Worm (Caenorhabditis elegans) whole organism, late embryonic: ENCODE results near the gene K05F6.10.

ENCODE experiments used
- K02D7.2 ChIP-seq: sonication (generic microtip); optimal IDR thresholded peaks from 2 replicates; lab custom pipeline; 2017; ENCODE audit warnings: mild to moderate bottlenecking, missing genetic modification characterization, missing compliant biosample characterization
- Y22D7AL.16 ChIP-seq: sonication (generic microtip); optimal IDR thresholded peaks from 2 replicates; lab custom pipeline; 2016; ENCODE audit warnings: missing genetic modification characterization, missing compliant biosample characterization
- ama-1 ChIP-seq: fragments of 150-350 bp; optimal IDR thresholded peaks from 2 replicates; lab custom pipeline; 2014
- ceh-14 ChIP-seq: sonication (generic microtip); optimal IDR thresholded peaks from 2 replicates; lab custom pipeline; 2016; ENCODE audit warnings: missing genotype, missing genetic modification characterization, missing compliant biosample characterization
- ceh-18 ChIP-seq: sonication (generic microtip); optimal IDR thresholded peaks from 2 replicates; lab custom pipeline; 2016; ENCODE audit warnings: missing genetic modification characterization, missing compliant biosample characterization
- ceh-19 ChIP-seq: fragments of 200-800 bp; sonication (Bioruptor generic); optimal IDR thresholded peaks from 2 replicates; lab custom pipeline; 2018; ENCODE audit warnings: mild to moderate bottlenecking, missing genetic modification characterization, missing compliant biosample characterization
- ceh-2 ChIP-seq: sonication (generic microtip); optimal IDR thresholded peaks from 2 replicates; lab custom pipeline; 2016; ENCODE audit warnings: missing genotype, missing genetic modification characterization, missing compliant biosample characterization
- ceh-22 ChIP-seq: sonication (generic microtip); optimal IDR thresholded peaks from 2 replicates; lab custom pipeline; 2017; ENCODE audit warnings: missing biosample characterization, missing genetic modification characterization
- ceh-24 ChIP-seq: sonication (generic microtip); optimal IDR thresholded peaks from 2 replicates; lab custom pipeline; 2016; ENCODE audit warnings: mild to moderate bottlenecking, missing genetic modification characterization, missing compliant biosample characterization
- ceh-30 ChIP-seq: fragments of 150-350 bp; optimal IDR thresholded peaks from 2 replicates; lab custom pipeline; 2014; ENCODE audit warnings: missing biosample characterization, missing genetic modification characterization
- ceh-31 ChIP-seq: sonication (generic microtip); optimal IDR thresholded peaks from 2 replicates; lab custom pipeline; 2016; ENCODE audit warnings: missing genetic modification characterization, missing compliant biosample characterization
- ceh-34 ChIP-seq: sonication (generic microtip); optimal IDR thresholded peaks from 2 replicates; lab custom pipeline; 2016; ENCODE audit warnings: mild to moderate bottlenecking, missing genetic modification characterization, missing compliant biosample characterization
- ceh-9 ChIP-seq: sonication (generic microtip); optimal IDR thresholded peaks from 2 replicates; lab custom pipeline; 2016; ENCODE audit warnings: mild to moderate bottlenecking, missing genetic modification characterization, inconsistent platforms, missing compliant biosample characterization
- che-1 ChIP-seq: sonication (generic microtip); optimal IDR thresholded peaks from 2 replicates; lab custom pipeline; 2016; ENCODE audit warnings: mild to moderate bottlenecking, missing genetic modification characterization, missing compliant biosample characterization
- dve-1 ChIP-seq: sonication (generic microtip); optimal IDR thresholded peaks from 2 replicates; lab custom pipeline; 2017; ENCODE audit warnings: antibody characterized with exemption, mild to moderate bottlenecking, missing genetic modification characterization, missing compliant biosample characterization
- elt-2 ChIP-seq: sonication (generic microtip); optimal IDR thresholded peaks from 2 replicates; lab custom pipeline; 2016; ENCODE audit warnings: missing genetic modification reagents, missing genetic modification characterization, missing compliant biosample characterization
- ets-4 ChIP-seq: sonication (generic microtip); optimal IDR thresholded peaks from 2 replicates; lab custom pipeline; 2016; ENCODE audit warnings: missing genetic modification characterization, missing compliant biosample characterization
- eyg-1 ChIP-seq: sonication (generic microtip); optimal IDR thresholded peaks from 2 replicates; lab custom pipeline; 2016; ENCODE audit warnings: missing genotype, missing genetic modification characterization, missing compliant biosample characterization
- fax-1 ChIP-seq: sonication (generic microtip); optimal IDR thresholded peaks from 2 replicates; lab custom pipeline; 2016; ENCODE audit warnings: missing genotype, missing genetic modification characterization, missing compliant biosample characterization
- fkh-10 ChIP-seq: fragments of 150-350 bp; optimal IDR thresholded peaks from 2 replicates; lab custom pipeline; 2014; ENCODE audit warnings: missing biosample characterization, missing genetic modification reagents, missing genetic modification characterization
- hlh-13 ChIP-seq: fragments of 200-800 bp; sonication (Bioruptor generic); optimal IDR thresholded peaks from 2 replicates; lab custom pipeline; 2018; ENCODE audit warnings: mild to moderate bottlenecking, missing genetic modification characterization, missing compliant biosample characterization
- hlh-15 ChIP-seq: sonication (generic microtip); optimal IDR thresholded peaks from 2 replicates; lab custom pipeline; 2016; ENCODE audit warnings: missing genetic modification characterization, missing compliant biosample characterization
- hlh-6 ChIP-seq: sonication (generic microtip); optimal IDR thresholded peaks from 2 replicates; lab custom pipeline; 2016; ENCODE audit warnings: missing genotype, missing genetic modification characterization, missing compliant biosample characterization
- hlh-8 ChIP-seq: sonication (generic microtip); optimal IDR thresholded peaks from 2 replicates; lab custom pipeline; 2016; ENCODE audit warnings: missing genotype, missing genetic modification characterization, missing compliant biosample characterization
- madf-2 ChIP-seq: sonication (generic microtip); optimal IDR thresholded peaks from 2 replicates; lab custom pipeline; 2017; ENCODE audit warnings: missing genetic modification characterization, missing compliant biosample characterization
- mec-3 ChIP-seq: sonication (generic microtip); optimal IDR thresholded peaks from 2 replicates; lab custom pipeline; 2016; ENCODE audit warnings: borderline replicate concordance, missing genetic modification characterization, missing compliant biosample characterization
- nfya-1 ChIP-seq: sonication (generic microtip); optimal IDR thresholded peaks from 2 replicates; lab custom pipeline; 2017; ENCODE audit warnings: missing genetic modification characterization, mild to moderate bottlenecking, missing compliant biosample characterization, antibody characterized with exemption, moderate library complexity
- nhr-11 ChIP-seq: fragments of 150-350 bp; optimal IDR thresholded peaks from 2 replicates; lab custom pipeline; 2014; ENCODE audit warnings: missing biosample characterization, missing genetic modification characterization
- npax-4 ChIP-seq: sonication (generic microtip); optimal IDR thresholded peaks from 2 replicates; lab custom pipeline; 2016; ENCODE audit warnings: missing genetic modification characterization, missing compliant biosample characterization
- pat-9 ChIP-seq: fragments of 200-800 bp; sonication (Bioruptor generic); optimal IDR thresholded peaks from 2 replicates; lab custom pipeline; 2018; ENCODE audit warnings: mild to moderate bottlenecking, missing genetic modification characterization, moderate library complexity, missing compliant biosample characterization
- pha-4 ChIP-seq: fragments of 150-350 bp; optimal IDR thresholded peaks from 2 replicates; lab custom pipeline; 2018; ENCODE audit warnings: missing biosample characterization, missing genetic modification reagents, missing genetic modification characterization
- pros-1 ChIP-seq: fragments of 150-350 bp; optimal IDR thresholded peaks from 2 replicates; lab custom pipeline; 2014; ENCODE audit warnings: missing biosample characterization, missing genetic modification reagents, missing genetic modification characterization
- ref-2 ChIP-seq: sonication (generic microtip); optimal IDR thresholded peaks from 2 replicates; lab custom pipeline; 2016; ENCODE audit warnings: missing genetic modification characterization, missing compliant biosample characterization
- sox-4 ChIP-seq: sonication (generic microtip); optimal IDR thresholded peaks from 2 replicates; lab custom pipeline; 2017; ENCODE audit warnings: mild to moderate bottlenecking, missing genetic modification characterization, inconsistent platforms, missing compliant biosample characterization
- tbx-2 ChIP-seq: sonication (generic microtip); optimal IDR thresholded peaks from 2 replicates; lab custom pipeline; 2016; ENCODE audit warnings: missing genetic modification characterization, missing compliant biosample characterization
- unc-55 ChIP-seq: sonication (generic microtip); optimal IDR thresholded peaks from 2 replicates; lab custom pipeline; 2017; ENCODE audit warnings: missing biosample characterization, missing genetic modification reagents, missing genetic modification characterization
- unc-86 ChIP-seq: sonication (generic microtip); optimal IDR thresholded peaks from 2 replicates; lab custom pipeline; 2016; ENCODE audit warnings: missing genetic modification characterization, missing compliant biosample characterization
- zip-5 ChIP-seq: sonication (generic microtip); optimal IDR thresholded peaks from 2 replicates; lab custom pipeline; 2016; ENCODE audit warnings: missing genetic modification characterization, missing compliant biosample characterization
- ztf-16 ChIP-seq: sonication (generic microtip); optimal IDR thresholded peaks from 2 replicates; lab custom pipeline; 2017; ENCODE audit warnings: missing genetic modification characterization, missing compliant biosample characterization

K05F6.10 gene

ce11 chrII:1589845-1590244 is 13.9 kb upstream of the K05F6.10 start, which contains the start of gene T07H3.7:
Gene T07H3.7, minus strand, starts transcription at chrII:1589945.
- TF ChIP-seq nfya-1 (tag; lab: Kevin White, UChicago) = no peak
- no peak for TF ChIP-seq Y22D7AL.16 (tag; lab: Kevin White, UChicago)
- TF ChIP-seq ceh-9 (tag; lab: Kevin White, UChicago) = no peak
- no peak for TF ChIP-seq ceh-34
- TF ChIP-seq npax-4 = no peak
- no peak for TF ChIP-seq K02D7.2 (tag; lab: Kevin White, UChicago)
- no peak for TF ChIP-seq pros-1 (tag; lab: Kevin White, UChicago)
- no peak for TF ChIP-seq hlh-8 (tag; lab: Kevin White, UChicago)

DNA sequence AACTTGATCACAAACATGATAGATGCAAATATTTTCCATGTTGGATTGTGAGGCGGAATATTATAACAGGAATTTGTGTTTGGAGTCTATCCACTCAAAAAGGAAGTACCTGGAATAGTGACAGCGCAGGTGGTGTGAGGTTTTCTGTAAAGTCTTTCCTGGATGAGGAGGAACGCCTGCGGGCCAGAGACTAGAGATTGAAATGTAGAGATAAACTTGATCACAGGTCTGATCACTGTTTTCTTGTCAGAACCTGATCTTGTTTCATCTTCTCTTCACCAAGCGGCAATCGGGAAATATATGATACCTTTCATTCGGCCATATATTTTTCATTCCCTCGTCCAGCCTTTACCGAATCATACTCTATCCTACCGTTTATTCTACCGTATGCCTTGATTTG is 10.4 kb upstream of the K05F6.10 start, which contains the start of gene T07H3.8:
Gene T07H3.8 (plus strand): TSS at position 301 of the 400 bp plus-strand sequence.
- TF ChIP-seq hlh-13 (GFP tag; lab: Kevin White, UChicago) (no peak), tbx-2 (tag; lab: Kevin White, UChicago) (no peak), ceh-30 (no peak), zip-5 (no peak), pros-1 (tag; lab: Kevin White, UChicago) (no peak)

DNA sequence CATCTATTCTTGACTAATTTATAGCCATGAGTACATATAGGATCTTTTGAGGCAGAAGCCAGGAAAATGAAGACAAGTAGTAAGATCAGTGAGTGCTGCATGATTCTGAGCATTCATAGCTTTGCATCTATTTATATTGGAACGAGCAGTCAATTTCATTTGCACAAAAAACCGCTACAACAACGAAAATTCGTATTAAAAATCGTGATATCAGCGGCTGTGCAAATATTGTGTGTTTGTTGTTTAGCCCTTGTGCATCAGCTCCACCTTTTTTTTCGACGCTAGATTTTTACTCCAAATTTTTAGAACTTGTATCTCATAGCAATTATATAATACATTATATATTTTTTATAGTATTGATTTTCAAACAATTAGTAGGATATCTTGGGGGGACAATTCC is 8.2 kb upstream of the K05F6.10 start, which contains the start of gene clec-21:
Gene clec-21 (minus strand): TSS at position 101 of the 400 bp plus-strand sequence.
- no peak for TF ChIP-seq che-1 (tag; lab: Kevin White, UChicago)
- no peak for TF ChIP-seq sox-4
- TF ChIP-seq hlh-13 (GFP tag; lab: Kevin White, UChicago) = no peak
- no peak for TF ChIP-seq ztf-16 (tag; lab: Kevin White, UChicago)
- no peak for TF ChIP-seq ets-4 (tag; lab: Kevin White, UChicago)
- TF ChIP-seq ceh-30 = no peak
- TF ChIP-seq nhr-11 = no peak
- TF ChIP-seq hlh-8 (tag; lab: Kevin White, UChicago) = no peak
- no peak for TF ChIP-seq dve-1 (tag; lab: Kevin White, UChicago)
- TF ChIP-seq ama-1 = no peak
- TF ChIP-seq tbx-2 (tag; lab: Kevin White, UChicago) = no peak
- no peak for TF ChIP-seq ceh-24 (tag; lab: Kevin White, UChicago)
- no peak for TF ChIP-seq unc-55 (GFP tag; lab: Kevin White, UChicago)
- TF ChIP-seq pha-4 = no peak
- no peak for TF ChIP-seq elt-2 (tag; lab: Kevin White, UChicago)
- no peak for TF ChIP-seq eyg-1 (tag; lab: Kevin White, UChicago)
- TF ChIP-seq unc-86 = no peak
- no peak for TF ChIP-seq zip-5
- TF ChIP-seq fax-1 (tag; lab: Kevin White, UChicago) = no peak

DNA sequence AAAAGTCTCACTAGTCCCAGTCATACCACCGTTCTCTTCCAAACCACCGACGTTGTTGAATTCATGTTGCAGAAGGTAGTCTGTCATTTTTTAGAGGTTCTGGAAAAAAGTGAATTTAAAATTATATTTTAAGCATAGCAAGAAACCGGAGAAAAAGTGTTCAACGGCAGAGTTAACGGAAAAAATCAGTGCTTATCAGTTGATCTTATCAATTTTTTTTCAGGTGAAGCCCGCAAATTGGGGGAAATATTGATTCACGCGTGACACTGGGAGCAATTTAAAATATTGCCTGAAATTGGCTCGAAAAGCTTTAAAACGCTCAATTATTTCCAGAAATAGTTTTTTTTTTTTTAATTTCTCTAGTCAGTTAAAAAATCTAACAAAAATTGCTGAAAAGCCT is 4.0 kb upstream of the K05F6.10 start, which contains the start of gene math-38:
Gene math-38 (minus strand): TSS at position 101 of the 400 bp plus-strand sequence.
- TF ChIP-seq mec-3 (tag; lab: Kevin White, UChicago) (no peak), hlh-13 (GFP tag; lab: Kevin White, UChicago) (no peak), che-1 (tag; lab: Kevin White, UChicago) (no peak), ceh-14 (tag; lab: Kevin White, UChicago) (no peak), hlh-15 (tag; lab: Kevin White, UChicago) (no peak), pha-4 (no peak), madf-2 (tag; lab: Kevin White, UChicago) (no peak), hlh-8 (tag; lab: Kevin White, UChicago) (no peak), fkh-10 (GFP tag; lab: Kevin White, UChicago) (no peak), ceh-22 (tag; lab: Kevin White, UChicago) (no peak), ztf-16 (tag; lab: Kevin White, UChicago) (no peak), hlh-6 (no peak), pat-9 (tag; lab: Kevin White, UChicago) (no peak)

DNA sequence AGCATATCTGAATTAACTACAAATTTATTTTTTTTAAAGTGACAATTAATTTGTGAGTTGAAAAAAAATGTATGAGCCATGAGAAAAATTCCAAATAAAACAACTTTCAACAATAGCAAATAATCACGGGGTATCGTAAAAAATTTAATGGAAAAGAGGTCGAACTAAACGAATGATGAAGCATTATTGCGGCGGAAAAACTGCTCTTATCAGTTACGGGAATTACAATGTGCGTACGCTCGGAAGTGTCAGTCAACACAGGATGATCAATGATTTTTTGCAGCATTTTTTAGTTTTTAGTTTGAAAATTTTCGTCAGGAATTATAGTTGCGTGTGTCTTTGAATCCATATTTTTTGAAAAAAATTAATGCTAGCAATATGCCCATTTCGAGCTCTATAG is 842 bp upstream of the K05F6.10 start:
- no peak for TF ChIP-seq ceh-19 (GFP tag; lab: Kevin White, UChicago)
- no peak for TF ChIP-seq ceh-18 (tag; lab: Kevin White, UChicago)
- TF ChIP-seq eyg-1 (tag; lab: Kevin White, UChicago) = no peak
- TF ChIP-seq ceh-2 (tag; lab: Kevin White, UChicago) = no peak
- no peak for TF ChIP-seq ceh-31 (tag; lab: Kevin White, UChicago)
- TF ChIP-seq mec-3 (tag; lab: Kevin White, UChicago) = no peak
- no peak for TF ChIP-seq ref-2 (tag; lab: Kevin White, UChicago)
- no peak for TF ChIP-seq tbx-2 (tag; lab: Kevin White, UChicago)
- TF ChIP-seq pros-1 (tag; lab: Kevin White, UChicago) = no peak
- no peak for TF ChIP-seq ztf-16 (tag; lab: Kevin White, UChicago)
